Fruit fly (Drosophila melanogaster) whole organism, prepupa: ENCODE measurements around the gene yuri.

Source experiments
- Blimp-1 ChIP-seq: fragments of 200-800 bp; sonication (Bioruptor generic); optimal IDR thresholded peaks from 3 replicates; lab custom pipeline; 2017; ENCODE audit warnings: missing biosample characterization, missing genetic modification characterization, mild to moderate bottlenecking, moderate library complexity, missing genetic modification reagents
- CG10669 ChIP-seq: fragments of 200-800 bp; sonication (Bioruptor generic); optimal IDR thresholded peaks from 3 replicates; lab custom pipeline; 2018; ENCODE audit warnings: missing biosample characterization, mild to moderate bottlenecking, missing genetic modification characterization, moderate library complexity
- CG11294 ChIP-seq: fragments of 200-800 bp; sonication (Bioruptor generic); IDR thresholded peaks from 2 replicates; pipeline ENCODE4 v1.3.6; 2022; ENCODE audit warnings: missing biosample characterization, missing genetic modification characterization
- CG11762 ChIP-seq: fragments of 200-800 bp; sonication (Bioruptor generic); optimal IDR thresholded peaks from 3 replicates; lab custom pipeline; 2016; ENCODE audit warnings: missing biosample characterization, missing genetic modification characterization; ENCODE audit not compliant: insufficient read depth
- CG11902 ChIP-seq: fragments of 200-800 bp; sonication (Bioruptor generic); optimal IDR thresholded peaks from 3 replicates; lab custom pipeline; 2016; ENCODE audit warnings: missing biosample characterization, missing genetic modification characterization
- CG15336 ChIP-seq: fragments of 200-800 bp; sonication (Bioruptor generic); IDR thresholded peaks from 2 replicates; pipeline ENCODE4 v1.3.6; 2022; ENCODE audit warnings: missing biosample characterization, missing genetic modification characterization
- CG31627 ChIP-seq: fragments of 200-800 bp; sonication (Bioruptor generic); optimal IDR thresholded peaks from 3 replicates; lab custom pipeline; 2016; ENCODE audit warnings: missing biosample characterization, missing genetic modification characterization
- CG32006 ChIP-seq: fragments of 200-800 bp; sonication (Bioruptor generic); optimal IDR thresholded peaks from 3 replicates; lab custom pipeline; 2017; ENCODE audit warnings: missing biosample characterization, mild to moderate bottlenecking, missing genetic modification characterization
- CG34406 ChIP-seq: fragments of 200-800 bp; sonication (Bioruptor generic); optimal IDR thresholded peaks from 3 replicates; lab custom pipeline; 2016; ENCODE audit warnings: missing biosample characterization, missing genetic modification characterization
- CG3919 ChIP-seq: fragments of 200-800 bp; sonication (Bioruptor generic); optimal IDR thresholded peaks from 3 replicates; lab custom pipeline; 2016; ENCODE audit warnings: missing biosample characterization, missing genetic modification characterization
- CG6163 ChIP-seq: fragments of 200-800 bp; sonication (Bioruptor generic); IDR thresholded peaks from 3 replicates; pipeline ENCODE4 v1.3.6; 2022; ENCODE audit warnings: missing biosample characterization, missing genetic modification characterization
- CG6792 ChIP-seq: fragments of 200-800 bp; sonication (Bioruptor generic); optimal IDR thresholded peaks from 3 replicates; lab custom pipeline; 2016; ENCODE audit warnings: missing biosample characterization, missing genetic modification characterization
- CG6808 ChIP-seq: fragments of 200-800 bp; sonication (Bioruptor generic); optimal IDR thresholded peaks from 3 replicates; lab custom pipeline; 2017; ENCODE audit warnings: missing biosample characterization, missing genetic modification characterization, mild to moderate bottlenecking, moderate library complexity, missing genetic modification reagents
- CG6854 ChIP-seq: fragments of 200-800 bp; sonication (Bioruptor generic); optimal IDR thresholded peaks from 2 replicates; lab custom pipeline; 2017; ENCODE audit warnings: missing biosample characterization, mild to moderate bottlenecking, missing genetic modification characterization
- CG7368 ChIP-seq: fragments of 200-800 bp; sonication (Bioruptor generic); optimal IDR thresholded peaks from 3 replicates; lab custom pipeline; 2016; ENCODE audit warnings: missing biosample characterization, missing genetic modification characterization
- CG8319 ChIP-seq: fragments of 200-800 bp; sonication (Bioruptor generic); optimal IDR thresholded peaks from 3 replicates; lab custom pipeline; 2016; ENCODE audit warnings: missing biosample characterization, missing genetic modification characterization
- CG8632 ChIP-seq: fragments of 200-800 bp; sonication (Bioruptor generic); optimal IDR thresholded peaks from 3 replicates; lab custom pipeline; 2016; ENCODE audit warnings: missing biosample characterization, missing genetic modification characterization
- CG9139 ChIP-seq: fragments of 200-800 bp; sonication (Bioruptor generic); optimal IDR thresholded peaks from 3 replicates; lab custom pipeline; 2017; ENCODE audit warnings: missing biosample characterization, mild to moderate bottlenecking, missing genetic modification characterization
- Eip78C ChIP-seq: fragments of 200-800 bp; sonication (Bioruptor generic); peaks from one replicate; lab custom pipeline; 2016; ENCODE audit warnings: missing biosample characterization, missing genetic modification characterization
- Eip93F ChIP-seq: fragments of 200-800 bp; sonication (Bioruptor generic); optimal IDR thresholded peaks from 2 replicates; lab custom pipeline; 2016; ENCODE audit warnings: missing biosample characterization, mild to moderate bottlenecking, missing genetic modification characterization
- Ets21C ChIP-seq: fragments of 200-800 bp; sonication (Bioruptor generic); optimal IDR thresholded peaks from 3 replicates; lab custom pipeline; 2016; ENCODE audit warnings: missing biosample characterization, missing genetic modification characterization
- Gug ChIP-seq: fragments of 200-800 bp; sonication (Bioruptor generic); IDR thresholded peaks from 2 replicates; pipeline ENCODE4 v1.3.6; 2022; ENCODE audit warnings: missing biosample characterization, missing genetic modification characterization
- Hr38 ChIP-seq: sonication (Bioruptor generic); optimal IDR thresholded peaks from 2 replicates; lab custom pipeline; 2016; ENCODE audit warnings: missing biosample characterization, missing genetic modification characterization
- Hr39 ChIP-seq: fragments of 200-800 bp; sonication (Bioruptor generic); optimal IDR thresholded peaks from 2 replicates; lab custom pipeline; 2016; ENCODE audit warnings: missing biosample characterization, missing genetic modification characterization
- Lpt ChIP-seq: fragments of 200-800 bp; sonication (Bioruptor generic); optimal IDR thresholded peaks from 3 replicates; lab custom pipeline; 2016; ENCODE audit warnings: missing biosample characterization, missing genetic modification characterization
- Met ChIP-seq: fragments of 200-800 bp; sonication (Bioruptor generic); optimal IDR thresholded peaks from 3 replicates; lab custom pipeline; 2016; ENCODE audit warnings: missing biosample characterization, missing genetic modification characterization
- OdsH ChIP-seq: fragments of 200-800 bp; sonication (Bioruptor generic); optimal IDR thresholded peaks from 3 replicates; lab custom pipeline; 2016; ENCODE audit warnings: missing biosample characterization, missing genetic modification characterization
- Smox ChIP-seq: fragments of 200-800 bp; sonication (Bioruptor generic); optimal IDR thresholded peaks from 3 replicates; lab custom pipeline; 2016; ENCODE audit warnings: missing biosample characterization, missing genetic modification characterization
- Sox102F ChIP-seq: fragments of 200-800 bp; sonication (Bioruptor generic); optimal IDR thresholded peaks from 2 replicates; lab custom pipeline; 2016; ENCODE audit warnings: missing biosample characterization, mild to moderate bottlenecking, missing genetic modification characterization
- Sox14 ChIP-seq: fragments of 200-800 bp; sonication (Bioruptor generic); optimal IDR thresholded peaks from 3 replicates; lab custom pipeline; 2016; ENCODE audit warnings: missing biosample characterization, missing genetic modification characterization
- Sox15 ChIP-seq: fragments of 200-800 bp; sonication (Bioruptor generic); optimal IDR thresholded peaks from 3 replicates; lab custom pipeline; 2016; ENCODE audit warnings: missing biosample characterization, missing genetic modification characterization
- achi ChIP-seq: fragments of 200-800 bp; sonication (Bioruptor generic); optimal IDR thresholded peaks from 3 replicates; lab custom pipeline; 2016; ENCODE audit warnings: missing biosample characterization, missing genetic modification characterization
- acj6 ChIP-seq: fragments of 200-800 bp; sonication (Bioruptor generic); optimal IDR thresholded peaks from 3 replicates; lab custom pipeline; 2016; ENCODE audit warnings: missing biosample characterization, missing genetic modification characterization
- cyc ChIP-seq: fragments of 200-800 bp; sonication (Bioruptor generic); optimal IDR thresholded peaks from 3 replicates; lab custom pipeline; 2016; ENCODE audit warnings: missing biosample characterization, missing genetic modification characterization
- dsx ChIP-seq: fragments of 200-800 bp; optimal IDR thresholded peaks from 3 replicates; lab custom pipeline; 2019; ENCODE audit warnings: missing biosample characterization, mild to moderate bottlenecking, missing genetic modification characterization, moderate library complexity; ENCODE audit not compliant: poor library complexity, severe bottlenecking
- eg ChIP-seq: fragments of 200-800 bp; sonication (Bioruptor generic); IDR thresholded peaks from 3 replicates; pipeline ENCODE4 v1.3.6; 2022; ENCODE audit warnings: missing biosample characterization, missing genetic modification characterization
- esn ChIP-seq: fragments of 200-800 bp; sonication (Bioruptor generic); optimal IDR thresholded peaks from 2 replicates; lab custom pipeline; 2016; ENCODE audit warnings: missing biosample characterization, mild to moderate bottlenecking, missing genetic modification characterization, moderate library complexity
- fd59A ChIP-seq: fragments of 200-800 bp; sonication (Bioruptor generic); optimal IDR thresholded peaks from 2 replicates; lab custom pipeline; 2017; ENCODE audit warnings: missing biosample characterization, mild to moderate bottlenecking, missing genetic modification characterization, missing genetic modification reagents
- fd85E ChIP-seq: fragments of 200-800 bp; sonication (Bioruptor generic); optimal IDR thresholded peaks from 3 replicates; lab custom pipeline; 2016; ENCODE audit warnings: missing biosample characterization, missing genetic modification characterization
- fkh ChIP-seq: fragments of 200-800 bp; sonication (Bioruptor generic); optimal IDR thresholded peaks from 3 replicates; lab custom pipeline; 2017; ENCODE audit warnings: missing biosample characterization, mild to moderate bottlenecking, missing genetic modification characterization, moderate library complexity
- lz ChIP-seq: fragments of 200-800 bp; sonication (Bioruptor generic); optimal IDR thresholded peaks from 3 replicates; lab custom pipeline; 2016; ENCODE audit warnings: missing biosample characterization, missing genetic modification characterization
- net ChIP-seq: fragments of 200-800 bp; sonication (Bioruptor generic); optimal IDR thresholded peaks from 3 replicates; lab custom pipeline; 2016; ENCODE audit warnings: missing biosample characterization, missing genetic modification characterization
- pdm3 ChIP-seq: fragments of 200-800 bp; sonication (Bioruptor generic); optimal IDR thresholded peaks from 3 replicates; lab custom pipeline; 2016; ENCODE audit warnings: missing biosample characterization, missing genetic modification characterization
- salr ChIP-seq, 2 experiments: fragments of 200-800 bp; sonication (Bioruptor generic); optimal IDR thresholded peaks; 3 replicates each; lab custom pipeline; 2016 to 2018; ENCODE audit warnings: missing biosample characterization in 2 of 2, missing genetic modification characterization in 2 of 2, mild to moderate bottlenecking in 1 of 2
- spab ChIP-seq: fragments of 200-800 bp; sonication (Bioruptor generic); optimal IDR thresholded peaks from 2 replicates; lab custom pipeline; 2017; ENCODE audit warnings: missing biosample characterization, mild to moderate bottlenecking, missing genetic modification characterization, missing genetic modification reagents
- ss ChIP-seq, 2 experiments: fragments of 200-800 bp; sonication (Bioruptor generic); optimal IDR thresholded peaks; 2 replicates in 1 of 2; 3 replicates in 1 of 2; lab custom pipeline; 2017 to 2018; ENCODE audit warnings: mild to moderate bottlenecking in 2 of 2, missing biosample characterization in 2 of 2, missing genetic modification characterization in 2 of 2, moderate library complexity in 1 of 2
- svp ChIP-seq: fragments of 200-800 bp; sonication (Bioruptor generic); peaks from one replicate; lab custom pipeline; 2016; ENCODE audit warnings: missing biosample characterization, missing genetic modification characterization
- topi ChIP-seq: fragments of 200-800 bp; sonication (Bioruptor generic); optimal IDR thresholded peaks from 3 replicates; lab custom pipeline; 2016; ENCODE audit warnings: missing biosample characterization, missing genetic modification characterization

yuri gene

DNA sequence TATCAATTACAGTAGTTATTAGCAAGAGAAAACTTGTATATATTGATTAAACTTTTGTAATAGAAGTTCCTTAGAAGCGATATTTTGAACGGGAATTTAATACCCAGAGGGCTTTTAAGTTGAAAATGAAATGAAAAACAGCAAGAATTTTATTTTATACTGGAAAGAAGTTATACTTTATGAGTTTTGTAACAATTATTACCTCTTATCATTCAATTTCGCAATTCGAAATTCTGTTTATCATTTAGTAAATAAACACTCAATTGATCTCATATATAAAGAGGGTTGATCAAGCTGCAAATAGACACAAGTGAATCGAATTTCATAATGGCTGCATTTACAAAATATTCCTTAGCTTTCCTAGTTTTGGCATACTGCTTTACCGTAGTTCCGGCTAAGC lies 20.2 kb upstream of the yuri start, which contains the start of gene CG15263:
Gene CG15263, plus strand, starts transcription at position 301 of the 400 bp plus-strand sequence.
- TF ChIP-seq CG3919 (GFP tag; lab: Kevin White, UChicago) (no peak), Ets21C (no peak), Sox14 (GFP tag; lab: Kevin White, UChicago) (no peak), Lpt (GFP tag; lab: Kevin White, UChicago) (no peak), CG6808 (GFP tag; lab: Kevin White, UChicago) (no peak), Met (GFP tag; lab: Kevin White, UChicago) (no peak), CG8319 (GFP tag; lab: Kevin White, UChicago) (no peak), Gug (GFP tag; lab: Robert Waterston, UW) (no peak), pdm3 (GFP tag; lab: Kevin White, UChicago) (no peak), CG31627 (GFP tag; lab: Kevin White, UChicago) (no peak), topi (no peak), Blimp-1 (GFP tag; lab: Kevin White, UChicago) (no peak), acj6 (no peak), esn (GFP tag; lab: Kevin White, UChicago) (no peak), CG7368 (GFP tag; lab: Kevin White, UChicago) (no peak), fd59A (GFP tag; lab: Kevin White, UChicago) (no peak), Hr38 (GFP tag; lab: Kevin White, UChicago) (no peak)

DNA sequence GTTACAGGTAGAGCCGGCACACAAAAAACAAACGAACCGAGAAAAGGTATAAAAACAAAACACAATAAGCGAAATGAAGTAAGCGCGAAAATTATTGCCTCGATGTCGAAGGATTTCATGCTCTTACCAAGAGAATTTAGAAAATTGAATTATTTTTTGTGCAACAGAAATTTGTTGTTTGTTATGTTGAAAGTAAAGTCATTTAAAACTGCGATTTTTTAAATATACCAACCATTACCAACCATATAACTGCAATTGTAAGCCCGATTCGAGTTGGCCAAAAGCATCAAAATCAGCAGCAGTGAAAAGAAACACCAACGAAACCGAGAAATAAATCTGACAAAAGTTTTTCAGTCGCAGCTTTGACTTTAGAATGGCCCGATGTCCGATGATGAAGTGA lies 16.5 kb upstream of the yuri start:
- TF ChIP-seq ss (GFP tag; optimal IDR thresholded peaks at IDR 0.05; lab: Kevin White, UChicago) (no peak), dsx (GFP tag; lab: Kevin White, UChicago) (no peak), CG6792 (GFP tag; lab: Kevin White, UChicago) (peak; percentile 23), esn (GFP tag; lab: Kevin White, UChicago) (peak; percentile 58), CG6163 (GFP tag; lab: Robert Waterston, UW) (no peak), Met (GFP tag; lab: Kevin White, UChicago) (peak; percentile 59), CG11762 (GFP tag; lab: Kevin White, UChicago) (no peak), CG3919 (GFP tag; lab: Kevin White, UChicago) (no peak), salr (GFP tag; optimal IDR thresholded peaks at IDR 0.05; lab: Kevin White, UChicago) (no peak), Sox102F (GFP tag; lab: Kevin White, UChicago) (peak; percentile 54), OdsH (peak; percentile 32), Sox14 (GFP tag; lab: Kevin White, UChicago) (no peak), Smox (GFP tag; lab: Kevin White, UChicago) (peak; percentile 17), CG9139 (GFP tag; lab: Kevin White, UChicago) (no peak), CG32006 (GFP tag; lab: Kevin White, UChicago) (no peak), Eip78C (GFP tag; lab: Kevin White, UChicago) (peak; percentile 76), Hr39 (GFP tag; lab: Kevin White, UChicago) (peak; percentile 57), CG15336 (GFP tag; lab: Robert Waterston, UW) (no peak), eg (GFP tag; lab: Robert Waterston, UW) (no peak), Eip93F (GFP tag; lab: Kevin White, UChicago) (peak; percentile 25), CG6854 (no peak), CG34406 (GFP tag; lab: Kevin White, UChicago) (peak; percentile 20), Sox15 (GFP tag; lab: Kevin White, UChicago) (peak; percentile 2), lz (peak; percentile 63), CG11902 (GFP tag; lab: Kevin White, UChicago) (no peak), Gug (GFP tag; lab: Robert Waterston, UW) (no peak), topi (peak; percentile 47), CG11294 (no peak), spab (GFP tag; lab: Kevin White, UChicago) (no peak), achi (GFP tag; lab: Kevin White, UChicago) (no peak), CG8319 (GFP tag; lab: Kevin White, UChicago) (no peak), net (GFP tag; lab: Kevin White, UChicago) (no peak), cyc (GFP tag; lab: Kevin White, UChicago) (peak; percentile 27), CG7368 (GFP tag; lab: Kevin White, UChicago) (no peak), CG10669 (GFP tag; lab: Kevin White, UChicago) (no peak), Blimp-1 (GFP tag; lab: Kevin White, UChicago) (peak; percentile 22), fd85E (no peak), fkh (GFP tag; lab: Kevin White, UChicago) (no peak), fd59A (GFP tag; lab: Kevin White, UChicago) (no peak), svp (GFP tag; lab: Kevin White, UChicago) (peak; percentile 84), CG8632 (GFP tag; lab: Kevin White, UChicago) (no peak), acj6 (peak; percentile 6), Lpt (GFP tag; lab: Kevin White, UChicago) (no peak), Ets21C (peak; percentile 33), CG6808 (GFP tag; lab: Kevin White, UChicago) (no peak)
